Worm (Caenorhabditis elegans): ENCODE data around the gene dhs-29.

ce11 chrX:7656875-7657274 is 7.8 kb downstream of the dhs-29 start, which contains the start of gene F27D9.12:
- no peak for TF ChIP-seq ets-4 (GFP tag; optimal IDR thresholded peaks at IDR 0.05)
- TF ChIP-seq F49E8.2 (tag; optimal IDR thresholded peaks at IDR 0.05; ENCODE audit: insufficient read depth): no peak
